Worm (Caenorhabditis elegans): ENCODE measurements around the gene lec-4.

DNA sequence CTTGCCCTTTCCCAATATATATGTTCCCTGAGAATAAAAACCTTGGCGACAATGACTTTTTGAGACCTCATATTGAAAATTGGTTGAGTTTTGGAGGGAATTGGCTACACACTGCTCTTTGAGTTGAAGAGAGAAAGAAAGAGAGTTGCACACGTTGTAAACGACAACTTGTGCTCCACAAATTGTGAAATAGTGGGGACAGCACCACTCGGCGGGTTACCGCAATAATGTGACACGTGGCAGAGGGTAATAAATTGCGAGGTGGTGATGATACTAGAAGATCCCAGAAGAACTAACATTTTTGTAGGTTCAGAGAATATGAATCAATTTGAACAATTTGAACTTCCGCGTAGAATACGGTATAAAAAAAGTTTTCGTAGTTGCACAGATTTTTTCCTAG, 8.7 kb upstream of the lec-4 start:
- no peak for TF ChIP-seq lin-11 (tag; optimal IDR thresholded peaks at IDR 0.05)
- no peak for TF ChIP-seq lim-6 (tag; optimal IDR thresholded peaks at IDR 0.05)
- no peak for TF ChIP-seq unc-55 (GFP tag; optimal IDR thresholded peaks at IDR 0.05)
- TF ChIP-seq dmd-4 (tag; optimal IDR thresholded peaks at IDR 0.05; ENCODE audit: borderline replicate concordance), result no peak
- no peak for TF ChIP-seq nfya-1 (tag; optimal IDR thresholded peaks at IDR 0.05)
- no peak for TF ChIP-seq madf-2 (tag; optimal IDR thresholded peaks at IDR 0.05)
- no peak for TF ChIP-seq ceh-19 (GFP tag; optimal IDR thresholded peaks at IDR 0.05)
- TF ChIP-seq unc-3 (GFP tag; conservative IDR thresholded peaks at IDR 0.05), result no peak
- TF ChIP-seq unc-3 (tag; optimal IDR thresholded peaks at IDR 0.05), result no peak
- TF ChIP-seq pha-4 (tag; optimal IDR thresholded peaks at IDR 0.05), result no peak
- TF ChIP-seq pat-9 (tag; optimal IDR thresholded peaks at IDR 0.05), result no peak
- no peak for TF ChIP-seq fkh-10 (GFP tag; optimal IDR thresholded peaks at IDR 0.05)
- TF ChIP-seq rnt-1 (tag; optimal IDR thresholded peaks at IDR 0.05), result peak; percentile 34
